Worm (Caenorhabditis elegans): ENCODE data around the gene npr-39.

The npr-39 gene

DNA sequence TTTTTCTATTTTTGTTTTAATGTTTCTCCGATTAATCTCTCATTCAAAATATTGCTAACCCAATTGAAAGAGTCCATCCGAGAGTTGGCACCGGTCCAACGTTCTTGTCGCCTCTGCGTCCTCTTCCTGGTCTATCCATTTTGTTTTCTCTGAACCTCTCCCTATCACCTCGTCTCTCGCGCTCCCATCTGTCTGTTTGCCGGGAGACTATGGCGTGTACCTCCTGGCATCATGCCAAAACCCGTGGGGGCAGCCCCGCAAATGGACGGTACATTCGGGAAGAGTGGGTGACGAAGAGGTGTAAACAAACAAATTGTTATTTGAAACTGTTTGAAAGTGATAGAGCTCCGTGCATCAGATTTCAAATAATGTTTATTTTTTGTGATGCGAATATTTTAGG, 30.6 kb upstream of the npr-39 start, which contains the start of gene T06E8.2 (continued):
- no peak for TF ChIP-seq D2030.7 (GFP tag; IDR thresholded peaks at IDR 0.05)
- TF ChIP-seq B0261.1 (tag; optimal IDR thresholded peaks at IDR 0.05), result no peak
- TF ChIP-seq nhr-179 (tag; optimal IDR thresholded peaks at IDR 0.05), result no peak
- TF ChIP-seq somi-1 (GFP tag; optimal IDR thresholded peaks at IDR 0.05), result peak; percentile 66
- no peak for TF ChIP-seq hlh-12 (tag; optimal IDR thresholded peaks at IDR 0.05)
- no peak for TF ChIP-seq F57A8.1 (GFP tag; optimal IDR thresholded peaks at IDR 0.05)
- TF ChIP-seq efl-1 (GFP tag; optimal IDR thresholded peaks at IDR 0.05), result no peak
- no peak for TF ChIP-seq let-607 (tag; optimal IDR thresholded peaks at IDR 0.05)
- TF ChIP-seq pha-4 (tag; optimal IDR thresholded peaks at IDR 0.05), result no peak
- no peak for TF ChIP-seq lin-26 (GFP tag; IDR thresholded peaks at IDR 0.05)
- no peak for TF ChIP-seq Y56A3A.18 (GFP tag; IDR thresholded peaks at IDR 0.05)
- TF ChIP-seq ztf-26 (tag; optimal IDR thresholded peaks at IDR 0.05), result no peak
- no peak for TF ChIP-seq F39B2.1 (GFP tag; IDR thresholded peaks at IDR 0.05)
- TF ChIP-seq aptf-2 (GFP tag; conservative IDR thresholded peaks at IDR 0.05), result no peak
- no peak for TF ChIP-seq attf-5 (GFP tag; optimal IDR thresholded peaks at IDR 0.05)
- TF ChIP-seq nhr-80 (tag; optimal IDR thresholded peaks at IDR 0.05), result no peak
- TF ChIP-seq nfya-1 (tag; optimal IDR thresholded peaks at IDR 0.05; ENCODE audit: borderline replicate concordance, insufficient read depth), result no peak
- no peak for TF ChIP-seq F57C9.4 (tag; optimal IDR thresholded peaks at IDR 0.05)
- peak; percentile 11 for TF ChIP-seq die-1 (tag; optimal IDR thresholded peaks at IDR 0.05)
- TF ChIP-seq K12H6.12 (tag; optimal IDR thresholded peaks at IDR 0.05), result peak; percentile 31
- TF ChIP-seq sdz-38 (tag; optimal IDR thresholded peaks at IDR 0.05), result no peak
- no peak for TF ChIP-seq ceh-79 (tag; optimal IDR thresholded peaks at IDR 0.05)
- TF ChIP-seq gei-17 (GFP tag; optimal IDR thresholded peaks at IDR 0.05), result no peak
- no peak for TF ChIP-seq xnd-1 (tag; optimal IDR thresholded peaks at IDR 0.05)
- TF ChIP-seq rec-8 (tag; optimal IDR thresholded peaks at IDR 0.05), result no peak
- TF ChIP-seq lsy-27 (tag; optimal IDR thresholded peaks at IDR 0.05; ENCODE audit: borderline replicate concordance, insufficient read depth), result no peak
- no peak for TF ChIP-seq ztf-25 (GFP tag; IDR thresholded peaks at IDR 0.05)
- TF ChIP-seq bed-1 (GFP tag; IDR thresholded peaks at IDR 0.05), result no peak
- TF ChIP-seq cebp-1 (GFP tag; IDR thresholded peaks at IDR 0.05), result no peak
- peak; percentile 12 for TF ChIP-seq cebp-1 (tag; optimal IDR thresholded peaks at IDR 0.05)
- 0 out of 2 replicates have a peak, but pooled peaks have one; percentile 31 for TF ChIP-seq Y53G8AR.9 (GFP tag; conservative IDR thresholded peaks at IDR 0.05)
- TF ChIP-seq hrde-1 (tag; optimal IDR thresholded peaks at IDR 0.05; ENCODE audit: borderline replicate concordance), result no peak
- TF ChIP-seq K11D2.4 (GFP tag; IDR thresholded peaks at IDR 0.05), result no peak
- no peak for TF ChIP-seq nhr-120 (GFP tag; IDR thresholded peaks at IDR 0.05)
- no peak for TF ChIP-seq dox-1 (GFP tag; IDR thresholded peaks at IDR 0.05)

DNA sequence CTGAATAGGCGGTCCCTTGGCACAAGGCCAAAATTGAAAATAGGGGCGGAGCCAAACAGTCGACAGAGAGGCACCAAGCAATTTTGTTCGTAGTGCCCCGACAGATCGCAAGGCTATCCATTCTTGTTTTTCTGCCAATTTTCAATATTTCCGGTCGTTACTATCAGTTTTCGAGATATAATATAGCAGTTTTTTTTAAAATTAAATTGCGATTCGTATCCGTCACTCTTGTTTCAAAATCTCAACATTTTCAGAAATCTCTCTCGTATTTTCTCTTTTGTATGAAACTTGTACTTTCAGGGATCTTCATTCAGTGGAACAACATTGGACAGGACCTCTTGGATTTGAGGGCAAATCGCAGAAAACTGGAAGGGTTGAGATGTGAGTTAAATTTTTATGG, 29.8 kb upstream of the npr-39 start, which contains the start of gene F57A8.1:
Gene F57A8.1 (plus strand): TSS at position 301 of the 400 bp plus-strand sequence.
- TF ChIP-seq madf-3 (GFP tag; IDR thresholded peaks at IDR 0.05) (no peak), Y53G8AR.9 (GFP tag; conservative IDR thresholded peaks at IDR 0.05) (no peak), lsl-1 (GFP tag; optimal IDR thresholded peaks at IDR 0.05) (no peak), nhr-120 (GFP tag; IDR thresholded peaks at IDR 0.05) (no peak), madf-6 (GFP tag; IDR thresholded peaks at IDR 0.05) (no peak), ztf-28 (GFP tag; IDR thresholded peaks at IDR 0.05) (no peak), F39B2.1 (GFP tag; IDR thresholded peaks at IDR 0.05) (no peak), nfya-1 (tag; optimal IDR thresholded peaks at IDR 0.05; ENCODE audit: borderline replicate concordance, insufficient read depth) (no peak), rec-8 (tag; optimal IDR thresholded peaks at IDR 0.05) (no peak), C17E4.6 (GFP tag; IDR thresholded peaks at IDR 0.05) (no peak), hlh-12 (tag; optimal IDR thresholded peaks at IDR 0.05) (no peak), attf-5 (GFP tag; optimal IDR thresholded peaks at IDR 0.05) (no peak), F49E8.2 (tag; optimal IDR thresholded peaks at IDR 0.05; ENCODE audit: insufficient read depth) (no peak), somi-1 (GFP tag; optimal IDR thresholded peaks at IDR 0.05) (no peak), pbrm-1 (GFP tag; IDR thresholded peaks at IDR 0.05) (no peak), lin-40 (tag; optimal IDR thresholded peaks at IDR 0.05) (no peak), snpc-4 (GFP tag; optimal IDR thresholded peaks at IDR 0.05) (no peak), snpc-4 (tag; optimal IDR thresholded peaks at IDR 0.05) (no peak), unc-130 (GFP tag; optimal IDR thresholded peaks at IDR 0.05) (no peak)

Measured in whole organism, young adult.